Fruit fly (Drosophila melanogaster) whole organism, prepupa: ENCODE results near the gene Cks85A.

Experiments used
- CG10631 ChIP-seq: fragments of 200-800 bp; sonication (Bioruptor generic); optimal IDR thresholded peaks from 2 replicates; lab custom pipeline; 2016; ENCODE audit warnings: missing biosample characterization, missing genetic modification characterization
- CG10669 ChIP-seq: fragments of 200-800 bp; sonication (Bioruptor generic); optimal IDR thresholded peaks from 3 replicates; lab custom pipeline; 2018; ENCODE audit warnings: missing biosample characterization, mild to moderate bottlenecking, missing genetic modification characterization, moderate library complexity
- CG11294 ChIP-seq: fragments of 200-800 bp; sonication (Bioruptor generic); IDR thresholded peaks from 2 replicates; pipeline ENCODE4 v1.3.6; 2022; ENCODE audit warnings: missing biosample characterization, missing genetic modification characterization
- CG11902 ChIP-seq: fragments of 200-800 bp; sonication (Bioruptor generic); optimal IDR thresholded peaks from 3 replicates; lab custom pipeline; 2016; ENCODE audit warnings: missing biosample characterization, missing genetic modification characterization
- CG1621 ChIP-seq: fragments of 200-800 bp; sonication (Bioruptor generic); optimal IDR thresholded peaks from 3 replicates; lab custom pipeline; 2018; ENCODE audit warnings: missing biosample characterization, mild to moderate bottlenecking, missing genetic modification characterization
- CG3032 ChIP-seq: fragments of 200-800 bp; optimal IDR thresholded peaks from 2 replicates; lab custom pipeline; 2019; ENCODE audit warnings: missing biosample characterization, mild to moderate bottlenecking, missing genetic modification characterization, moderate library complexity
- CG31627 ChIP-seq: fragments of 200-800 bp; sonication (Bioruptor generic); optimal IDR thresholded peaks from 3 replicates; lab custom pipeline; 2016; ENCODE audit warnings: missing biosample characterization, missing genetic modification characterization
- CG34406 ChIP-seq: fragments of 200-800 bp; sonication (Bioruptor generic); optimal IDR thresholded peaks from 3 replicates; lab custom pipeline; 2016; ENCODE audit warnings: missing biosample characterization, missing genetic modification characterization
- CG3919 ChIP-seq: fragments of 200-800 bp; sonication (Bioruptor generic); optimal IDR thresholded peaks from 3 replicates; lab custom pipeline; 2016; ENCODE audit warnings: missing biosample characterization, missing genetic modification characterization
- CG6792 ChIP-seq: fragments of 200-800 bp; sonication (Bioruptor generic); optimal IDR thresholded peaks from 3 replicates; lab custom pipeline; 2016; ENCODE audit warnings: missing biosample characterization, missing genetic modification characterization
- CG6854 ChIP-seq: fragments of 200-800 bp; sonication (Bioruptor generic); optimal IDR thresholded peaks from 2 replicates; lab custom pipeline; 2017; ENCODE audit warnings: missing biosample characterization, mild to moderate bottlenecking, missing genetic modification characterization
- CG7368 ChIP-seq: fragments of 200-800 bp; sonication (Bioruptor generic); optimal IDR thresholded peaks from 3 replicates; lab custom pipeline; 2016; ENCODE audit warnings: missing biosample characterization, missing genetic modification characterization
- CG8319 ChIP-seq: fragments of 200-800 bp; sonication (Bioruptor generic); optimal IDR thresholded peaks from 3 replicates; lab custom pipeline; 2016; ENCODE audit warnings: missing biosample characterization, missing genetic modification characterization
- CG8632 ChIP-seq: fragments of 200-800 bp; sonication (Bioruptor generic); optimal IDR thresholded peaks from 3 replicates; lab custom pipeline; 2016; ENCODE audit warnings: missing biosample characterization, missing genetic modification characterization
- Eip75B ChIP-seq: fragments of 200-800 bp; sonication (Bioruptor generic); optimal IDR thresholded peaks from 3 replicates; lab custom pipeline; 2016; ENCODE audit warnings: missing biosample characterization, missing genetic modification characterization
- Eip78C ChIP-seq: fragments of 200-800 bp; sonication (Bioruptor generic); peaks from one replicate; lab custom pipeline; 2016; ENCODE audit warnings: missing biosample characterization, missing genetic modification characterization
- Eip93F ChIP-seq: fragments of 200-800 bp; sonication (Bioruptor generic); optimal IDR thresholded peaks from 2 replicates; lab custom pipeline; 2016; ENCODE audit warnings: missing biosample characterization, mild to moderate bottlenecking, missing genetic modification characterization
- Ets21C ChIP-seq: fragments of 200-800 bp; sonication (Bioruptor generic); optimal IDR thresholded peaks from 3 replicates; lab custom pipeline; 2016; ENCODE audit warnings: missing biosample characterization, missing genetic modification characterization
- Ets96B ChIP-seq: fragments of 200-800 bp; optimal IDR thresholded peaks from 2 replicates; lab custom pipeline; 2019; ENCODE audit warnings: missing biosample characterization, mild to moderate bottlenecking, missing genetic modification characterization, moderate library complexity
- Gug ChIP-seq: fragments of 200-800 bp; sonication (Bioruptor generic); IDR thresholded peaks from 2 replicates; pipeline ENCODE4 v1.3.6; 2022; ENCODE audit warnings: missing biosample characterization, missing genetic modification characterization
- OdsH ChIP-seq: fragments of 200-800 bp; sonication (Bioruptor generic); optimal IDR thresholded peaks from 3 replicates; lab custom pipeline; 2016; ENCODE audit warnings: missing biosample characterization, missing genetic modification characterization
- Smox ChIP-seq: fragments of 200-800 bp; sonication (Bioruptor generic); optimal IDR thresholded peaks from 3 replicates; lab custom pipeline; 2016; ENCODE audit warnings: missing biosample characterization, missing genetic modification characterization
- Sox102F ChIP-seq: fragments of 200-800 bp; sonication (Bioruptor generic); optimal IDR thresholded peaks from 2 replicates; lab custom pipeline; 2016; ENCODE audit warnings: missing biosample characterization, mild to moderate bottlenecking, missing genetic modification characterization
- Sox14 ChIP-seq: fragments of 200-800 bp; sonication (Bioruptor generic); optimal IDR thresholded peaks from 3 replicates; lab custom pipeline; 2016; ENCODE audit warnings: missing biosample characterization, missing genetic modification characterization
- acj6 ChIP-seq: fragments of 200-800 bp; sonication (Bioruptor generic); optimal IDR thresholded peaks from 3 replicates; lab custom pipeline; 2016; ENCODE audit warnings: missing biosample characterization, missing genetic modification characterization
- dsx ChIP-seq: fragments of 200-800 bp; optimal IDR thresholded peaks from 3 replicates; lab custom pipeline; 2019; ENCODE audit warnings: missing biosample characterization, mild to moderate bottlenecking, missing genetic modification characterization, moderate library complexity; ENCODE audit not compliant: poor library complexity, severe bottlenecking
- eg ChIP-seq: fragments of 200-800 bp; sonication (Bioruptor generic); IDR thresholded peaks from 3 replicates; pipeline ENCODE4 v1.3.6; 2022; ENCODE audit warnings: missing biosample characterization, missing genetic modification characterization
- esn ChIP-seq: fragments of 200-800 bp; sonication (Bioruptor generic); optimal IDR thresholded peaks from 2 replicates; lab custom pipeline; 2016; ENCODE audit warnings: missing biosample characterization, mild to moderate bottlenecking, missing genetic modification characterization, moderate library complexity
- fkh ChIP-seq: fragments of 200-800 bp; sonication (Bioruptor generic); optimal IDR thresholded peaks from 3 replicates; lab custom pipeline; 2017; ENCODE audit warnings: missing biosample characterization, mild to moderate bottlenecking, missing genetic modification characterization, moderate library complexity
- svp ChIP-seq: fragments of 200-800 bp; sonication (Bioruptor generic); peaks from one replicate; lab custom pipeline; 2016; ENCODE audit warnings: missing biosample characterization, missing genetic modification characterization
- vri ChIP-seq: fragments of 200-800 bp; sonication (Bioruptor generic); optimal IDR thresholded peaks from 3 replicates; lab custom pipeline; 2016; ENCODE audit warnings: missing biosample characterization, mild to moderate bottlenecking, missing genetic modification characterization

Gene Cks85A

dm6 chr3R:8731597-8732263, 13.5 kb upstream of the Cks85A start, which contains the start of the genes M1BP and CG8202 (continued):
- TF ChIP-seq CG8319, result peak; percentile 79
- TF ChIP-seq Eip93F, result peak; percentile 44
- TF ChIP-seq Sox14 (GFP tag; lab: Kevin White, UChicago), result peak; percentile 71
- TF ChIP-seq OdsH (GFP tag; lab: Kevin White, UChicago), result peak; percentile 89
- TF ChIP-seq Gug (GFP tag; lab: Robert Waterston, UW), result 0 out of 2 replicates have a peak, but pooled peaks have one; percentile 30
- TF ChIP-seq CG34406 (GFP tag; lab: Kevin White, UChicago), result peak; percentile 92
- peak; percentile 75 for TF ChIP-seq CG6854 (GFP tag; lab: Kevin White, UChicago)
- TF ChIP-seq Smox (GFP tag; lab: Kevin White, UChicago), result no peak
- TF ChIP-seq CG31627 (GFP tag; lab: Kevin White, UChicago), result peak; percentile 76
- TF ChIP-seq, all 60 proteins: peak for 39

dm6 chr3R:8729542-8729941, 11.3 kb upstream of the Cks85A start, which contains the start of gene ranshi:
Gene ranshi (minus strand): TSS chr3R:8729693.
- no peak for TF ChIP-seq CG3032

- no peak for TF ChIP-seq CG11294 (GFP tag; lab: Robert Waterston, UW)
- TF ChIP-seq esn, result peak; percentile 25
Observed at dm6 chr3R:8726632-8727031, 8.4 kb upstream of the Cks85A start, which contains the start of gene CG8159. Gene CG8159 (plus strand): TSS chr3R:8726854.

dm6 chr3R:8725179-8725578, 6.9 kb upstream of the Cks85A start, which contains the start of gene ouib:
Gene ouib (plus strand): TSS chr3R:8725479.
- no peak for TF ChIP-seq Eip75B
- TF ChIP-seq CG11902 (GFP tag; lab: Kevin White, UChicago), result no peak
- no peak for TF ChIP-seq acj6 (GFP tag; lab: Kevin White, UChicago)
- no peak for TF ChIP-seq Ets21C
- no peak for TF ChIP-seq fkh (GFP tag; lab: Kevin White, UChicago)
- no peak for TF ChIP-seq Ets96B (tag; lab: Kevin White, UChicago)

- no peak for TF ChIP-seq vri
- no peak for TF ChIP-seq eg (GFP tag; lab: Robert Waterston, UW)
- no peak for TF ChIP-seq dsx (GFP tag; lab: Kevin White, UChicago)
- TF ChIP-seq svp (GFP tag; lab: Kevin White, UChicago), result no peak
- TF ChIP-seq CG10669 (GFP tag; lab: Kevin White, UChicago), result no peak
- no peak for TF ChIP-seq CG10631 (GFP tag; lab: Kevin White, UChicago)
- TF ChIP-seq CG8632 (GFP tag; lab: Kevin White, UChicago), result no peak
- no peak for TF ChIP-seq CG7368
Observed at dm6 chr3R:8722962-8723548, 4.8 kb upstream of the Cks85A start, which contains the start of gene nom. Gene nom (plus strand): TSS chr3R:8723174.

dm6 chr3R:8721071-8721470, 2.8 kb upstream of the Cks85A start, which contains the start of gene CG8136:
Gene CG8136 (plus strand): TSS chr3R:8721371.
- no peak for TF ChIP-seq CG6792 (GFP tag; lab: Kevin White, UChicago)
- TF ChIP-seq Eip75B, result no peak
- TF ChIP-seq CG31627 (GFP tag; lab: Kevin White, UChicago), result no peak
- no peak for TF ChIP-seq CG3919 (GFP tag; lab: Kevin White, UChicago)
- TF ChIP-seq CG34406 (GFP tag; lab: Kevin White, UChicago), result no peak
- TF ChIP-seq vri, result no peak
- TF ChIP-seq Ets96B (tag; lab: Kevin White, UChicago), result no peak
- TF ChIP-seq CG11902 (GFP tag; lab: Kevin White, UChicago), result no peak
- no peak for TF ChIP-seq CG1621 (tag; lab: Kevin White, UChicago)
- no peak for TF ChIP-seq Eip78C (GFP tag; lab: Kevin White, UChicago)
- TF ChIP-seq CG10669 (GFP tag; lab: Kevin White, UChicago), result no peak
- TF ChIP-seq CG7368, result no peak
- TF ChIP-seq dsx (GFP tag; lab: Kevin White, UChicago), result no peak
- TF ChIP-seq Sox102F (GFP tag; lab: Kevin White, UChicago), result no peak
